Fruit fly (Drosophila melanogaster) whole organism, wandering third instar larva: Measurements from ENCODE around the gene Prx1.

ENCODE experiments used
- CG9705 ChIP-seq: fragments of 200-800 bp; sonication (Bioruptor generic); optimal IDR thresholded peaks from 2 replicates; lab custom pipeline; 2018; ENCODE audit warnings: missing biosample characterization, mild to moderate bottlenecking, missing genetic modification characterization
- CrebA ChIP-seq: fragments of 200-800 bp; sonication (Bioruptor generic); optimal IDR thresholded peaks from 2 replicates; lab custom pipeline; 2016; ENCODE audit warnings: missing biosample characterization, mild to moderate bottlenecking, missing genetic modification characterization, borderline replicate concordance
- Dfd ChIP-seq: fragments of >200 bp; optimal IDR thresholded peaks from 2 replicates; lab custom pipeline; 2017; ENCODE audit warnings: missing biosample characterization, missing genetic modification characterization
- HLH106 ChIP-seq: fragments of 200-800 bp; optimal IDR thresholded peaks from 3 replicates; lab custom pipeline; 2019; ENCODE audit warnings: missing biosample characterization, mild to moderate bottlenecking, missing genetic modification characterization, moderate library complexity
- Hr83 ChIP-seq: fragments of 200-300 bp; sonication (Bioruptor generic); optimal IDR thresholded peaks from 2 replicates; lab custom pipeline; 2016; ENCODE audit warnings: missing biosample characterization, mild to moderate bottlenecking, missing genetic modification characterization, moderate library complexity; ENCODE audit not compliant: poor library complexity, severe bottlenecking
- Myc ChIP-seq: fragments of >200 bp; optimal IDR thresholded peaks from 2 replicates; lab custom pipeline; 2017
- N ChIP-seq: fragments of >200 bp; optimal IDR thresholded peaks from 2 replicates; lab custom pipeline; 2018; ENCODE audit warnings: missing biosample characterization, missing external identifiers, missing genetic modification characterization
- br ChIP-seq: fragments of 200-800 bp; sonication (Bioruptor generic); optimal IDR thresholded peaks from 2 replicates; lab custom pipeline; 2016; ENCODE audit warnings: missing biosample characterization, missing genetic modification characterization
- dmrt93B ChIP-seq: fragments of 200-800 bp; sonication (Bioruptor generic); optimal IDR thresholded peaks from 2 replicates; lab custom pipeline; 2018; ENCODE audit warnings: missing biosample characterization, mild to moderate bottlenecking, missing genetic modification characterization
- h ChIP-seq: fragments of 200-800 bp; sonication (Bioruptor generic); optimal IDR thresholded peaks from 3 replicates; lab custom pipeline; 2016; ENCODE audit warnings: missing biosample characterization, mild to moderate bottlenecking, missing genetic modification characterization
- pan ChIP-seq: fragments of >200 bp; optimal IDR thresholded peaks from 2 replicates; lab custom pipeline; 2017
- psq ChIP-seq: fragments of 200-800 bp; sonication (Bioruptor generic); optimal IDR thresholded peaks from 3 replicates; lab custom pipeline; 2017; ENCODE audit warnings: missing biosample characterization, mild to moderate bottlenecking, missing genetic modification characterization, moderate library complexity
- sage ChIP-seq: fragments of 200-800 bp; sonication (Bioruptor generic); optimal IDR thresholded peaks from 2 replicates; lab custom pipeline; 2016; ENCODE audit warnings: missing biosample characterization, mild to moderate bottlenecking, missing genetic modification characterization
- woc ChIP-seq: sonication (Bioruptor generic); optimal IDR thresholded peaks from 2 replicates; lab custom pipeline; 2016; ENCODE audit warnings: missing biosample characterization, mild to moderate bottlenecking, missing genetic modification characterization

DNA sequence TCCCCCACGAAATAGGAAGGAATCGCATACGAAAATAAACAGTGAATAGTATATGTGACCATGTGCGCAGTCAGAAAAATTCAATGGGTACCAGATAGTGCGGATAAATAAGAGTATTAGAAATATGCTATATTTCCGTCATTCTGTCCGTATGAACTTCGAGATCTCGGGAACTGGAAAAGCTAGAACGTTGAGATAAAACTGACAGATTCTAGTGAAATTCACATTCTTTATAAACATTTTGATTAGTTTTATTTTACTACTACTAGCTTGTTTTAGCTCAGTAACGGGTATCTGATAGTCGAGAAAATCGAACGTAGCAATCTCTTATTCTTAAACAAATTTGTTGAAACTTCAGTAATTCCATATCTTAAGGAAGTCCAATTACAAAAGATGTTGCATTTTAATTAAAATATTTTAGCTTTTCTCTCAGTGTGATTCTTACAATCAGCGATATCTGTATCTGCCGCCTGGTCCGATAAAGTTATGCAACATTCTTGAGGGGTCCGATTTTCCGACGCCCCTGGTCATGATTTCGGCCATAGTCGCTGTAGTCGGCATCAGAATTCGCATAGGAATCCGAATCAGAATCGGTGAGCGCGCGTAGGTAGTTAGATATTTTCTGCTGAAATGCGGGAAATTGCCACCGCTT lies 35.1 kb upstream of the Prx1 start:
- TF ChIP-seq dmrt93B (GFP tag; lab: Kevin White, UChicago): no peak
- no peak for TF ChIP-seq Dfd (GFP tag; lab: Kevin White, UChicago)
- TF ChIP-seq Myc (lab: Kevin White, UChicago): no peak
- no peak for TF ChIP-seq Hr83
- TF ChIP-seq CG9705 (GFP tag; lab: Kevin White, UChicago): no peak
- no peak for TF ChIP-seq CrebA (GFP tag; lab: Kevin White, UChicago)
- TF ChIP-seq br (GFP tag; lab: Kevin White, UChicago): no peak
- no peak for TF ChIP-seq woc
- TF ChIP-seq h: no peak
- TF ChIP-seq N (GFP tag; lab: Kevin White, UChicago): no peak
- TF ChIP-seq sage (GFP tag; lab: Kevin White, UChicago): no peak
- no peak for TF ChIP-seq psq (GFP tag; lab: Kevin White, UChicago)
- no peak for TF ChIP-seq HLH106 (tag; lab: Kevin White, UChicago)
- TF ChIP-seq pan: no peak
